Worm (Caenorhabditis elegans) whole organism, young adult: ENCODE data around the gene arl-8.

Experiments
- Y95B8A.8 ChIP-seq: fragments of 200-800 bp; sonication (Bioruptor generic); IDR thresholded peaks from 2 replicates; pipeline ENCODE4 v1.3.6; 2022; ENCODE audit warnings: missing genetic modification reagents, missing genetic modification characterization, missing compliant biosample characterization
- attf-6 ChIP-seq: fragments of 200-800 bp; sonication (Bioruptor generic); IDR thresholded peaks from 2 replicates; pipeline ENCODE4 v1.3.6; 2022; ENCODE audit warnings: missing genetic modification reagents, missing genetic modification characterization, missing compliant biosample characterization
- bed-1 ChIP-seq: fragments of 200-800 bp; sonication (Bioruptor generic); IDR thresholded peaks from 2 replicates; pipeline ENCODE4 v1.3.6; 2022; ENCODE audit warnings: missing genetic modification reagents, missing genetic modification characterization, missing compliant biosample characterization
- ccch-3 ChIP-seq: fragments of 200-800 bp; sonication (Bioruptor generic); optimal IDR thresholded peaks from 2 replicates; lab custom pipeline; 2018; ENCODE audit warnings: mild to moderate bottlenecking, missing genetic modification characterization, missing compliant biosample characterization
- cebp-1 ChIP-seq, 2 experiments: fragments of 200-800 bp in 1 of 2; sonication (Bioruptor generic) in 1 of 2; sonication (generic microtip) in 1 of 2; IDR thresholded peaks in 1 of 2; optimal IDR thresholded peaks in 1 of 2; 2 replicates each; pipeline versions ENCODE4 v1.3.6 to Lab custom; 2017 to 2022; ENCODE audit warnings: missing compliant biosample characterization in 2 of 2, missing genetic modification characterization in 2 of 2, mild to moderate bottlenecking in 1 of 2, missing genetic modification reagents in 1 of 2, moderate library complexity in 1 of 2
- egl-18 ChIP-seq: fragments of 200-800 bp; sonication (Bioruptor generic); IDR thresholded peaks from 2 replicates; pipeline ENCODE4 v1.3.6; 2022; ENCODE audit warnings: missing genetic modification reagents, missing genetic modification characterization, missing compliant biosample characterization
- repo-1 ChIP-seq: sonication (generic microtip); optimal IDR thresholded peaks from 2 replicates; lab custom pipeline; 2017; ENCODE audit warnings: mild to moderate bottlenecking, missing genetic modification characterization, missing compliant biosample characterization
- sptf-2 ChIP-seq: fragments of 200-800 bp; sonication (Bioruptor generic); optimal IDR thresholded peaks from 2 replicates; lab custom pipeline; 2018; ENCODE audit warnings: mild to moderate bottlenecking, missing genetic modification characterization, missing compliant biosample characterization

- TF ChIP-seq repo-1 (tag; lab: Kevin White, UChicago) = no peak
- TF ChIP-seq Y95B8A.8 = no peak
- TF ChIP-seq bed-1 (GFP tag; lab: Robert Waterston, UW) = no peak
- no peak for TF ChIP-seq cebp-1 (GFP tag; IDR thresholded peaks at IDR 0.05; lab: Robert Waterston, UW)
- TF ChIP-seq cebp-1 (tag; optimal IDR thresholded peaks at IDR 0.05; lab: Kevin White, UChicago) = no peak
- no peak for TF ChIP-seq egl-18 (GFP tag; lab: Robert Waterston, UW)
- TF ChIP-seq ccch-3 (GFP tag; lab: Kevin White, UChicago) = no peak
- no peak for TF ChIP-seq sptf-2 (GFP tag; lab: Kevin White, UChicago)
- no peak for TF ChIP-seq attf-6 (GFP tag; lab: Robert Waterston, UW)
Observed at ce11 chrIV:14759662-14760061, 38.3 kb upstream of the arl-8 start.
